Fruit fly (Drosophila melanogaster): ENCODE data around the gene brwl.

- TF ChIP-seq CG14655 (GFP tag; optimal IDR thresholded peaks at IDR 0.05) (no peak), CG15710 (tag; optimal IDR thresholded peaks at IDR 0.05) (no peak), CG4496 (GFP tag; IDR thresholded peaks at IDR 0.05) (no peak), CG9948 (tag; optimal IDR thresholded peaks at IDR 0.05) (no peak), CG8301 (tag; optimal IDR thresholded peaks at IDR 0.05) (no peak), Pif1B (GFP tag; optimal IDR thresholded peaks at IDR 0.05) (no peak)
These were observed 24.8 kb upstream of the brwl start, which contains the start of gene CG13113 for dm6 chr2L:9543871-9544270.

Data from whole organism, pupa.